Fruit fly (Drosophila melanogaster) whole organism, embryonic: ENCODE results near the gene CG42299.

Experiments used
- Adf1 ChIP-seq: fragments of 200-800 bp; sonication (Bioruptor generic); IDR thresholded peaks from 2 replicates; pipeline ENCODE4 v1.3.6; 2022; ENCODE audit warnings: missing biosample characterization, missing genetic modification characterization
- Asciz ChIP-seq: fragments of 200-800 bp; sonication (Bioruptor generic); optimal IDR thresholded peaks from 2 replicates; lab custom pipeline; 2017; ENCODE audit warnings: missing biosample characterization, mild to moderate bottlenecking, missing genetic modification characterization, missing genetic modification reagents
- CG11504 ChIP-seq: fragments of 200-800 bp; sonication (Bioruptor generic); optimal IDR thresholded peaks from 3 replicates; lab custom pipeline; 2019; ENCODE audit warnings: missing biosample characterization, mild to moderate bottlenecking, missing genetic modification characterization, moderate library complexity
- CG12236 ChIP-seq: fragments of 200-800 bp; sonication (Bioruptor generic); optimal IDR thresholded peaks from 2 replicates; lab custom pipeline; 2016; ENCODE audit warnings: missing biosample characterization, missing genetic modification characterization
- CG12299 ChIP-seq: fragments of 200-800 bp; sonication (Bioruptor generic); optimal IDR thresholded peaks from 2 replicates; lab custom pipeline; 2018; ENCODE audit warnings: missing biosample characterization, mild to moderate bottlenecking, missing genetic modification characterization
- CG12391 ChIP-seq: fragments of 200-800 bp; sonication (Bioruptor generic); optimal IDR thresholded peaks from 3 replicates; lab custom pipeline; 2018; ENCODE audit warnings: missing biosample characterization, mild to moderate bottlenecking, missing genetic modification characterization, moderate library complexity
- CG13123 ChIP-seq: fragments of 200-800 bp; sonication (Bioruptor generic); optimal IDR thresholded peaks from 2 replicates; lab custom pipeline; 2016; ENCODE audit warnings: missing biosample characterization, missing genetic modification characterization
- CG13287 ChIP-seq: fragments of 200-800 bp; sonication (Bioruptor generic); IDR thresholded peaks from 2 replicates; pipeline ENCODE4 v1.3.6; 2022; ENCODE audit warnings: missing biosample characterization, missing genetic modification characterization; ENCODE audit not compliant: partially characterized antibody
- CG15011 ChIP-seq: fragments of 200-800 bp; sonication (Bioruptor generic); optimal IDR thresholded peaks from 3 replicates; lab custom pipeline; 2018; ENCODE audit warnings: missing biosample characterization, mild to moderate bottlenecking, missing genetic modification characterization
- CG15696 ChIP-seq: fragments of 200-800 bp; sonication (Bioruptor generic); optimal IDR thresholded peaks from 2 replicates; lab custom pipeline; 2019; ENCODE audit warnings: missing biosample characterization, mild to moderate bottlenecking, missing genetic modification characterization, moderate library complexity
- CG1602 ChIP-seq: fragments of 200-800 bp; sonication (Bioruptor generic); optimal IDR thresholded peaks from 3 replicates; lab custom pipeline; 2016; ENCODE audit warnings: missing biosample characterization, missing genetic modification characterization
- CG16863 ChIP-seq: fragments of 200-800 bp; sonication (Bioruptor generic); optimal IDR thresholded peaks from 3 replicates; lab custom pipeline; 2016; ENCODE audit warnings: missing biosample characterization, missing genetic modification characterization
- CG31224 ChIP-seq: fragments of 200-800 bp; sonication (Bioruptor generic); IDR thresholded peaks from 2 replicates; pipeline ENCODE4 v1.3.6; 2022; ENCODE audit warnings: missing biosample characterization, missing genetic modification characterization
- CG31388 ChIP-seq: fragments of 200-800 bp; sonication (Bioruptor generic); optimal IDR thresholded peaks from 2 replicates; lab custom pipeline; 2016; ENCODE audit warnings: missing biosample characterization, missing genetic modification characterization
- CG4360 ChIP-seq: fragments of 200-800 bp; sonication (Bioruptor generic); IDR thresholded peaks from 2 replicates; pipeline ENCODE4 v1.3.6; 2022; ENCODE audit warnings: missing biosample characterization, missing genetic modification characterization
- CG6272 ChIP-seq: fragments of 200-800 bp; sonication (Bioruptor generic); IDR thresholded peaks from 2 replicates; pipeline ENCODE4 v1.3.6; 2022; ENCODE audit warnings: missing biosample characterization, missing genetic modification characterization
- CG6689 ChIP-seq: fragments of 200-800 bp; sonication (Bioruptor generic); IDR thresholded peaks from 2 replicates; pipeline ENCODE4 v1.3.6; 2022; ENCODE audit warnings: missing biosample characterization, missing genetic modification characterization
- CG7745 ChIP-seq: fragments of 200-800 bp; sonication (Bioruptor generic); optimal IDR thresholded peaks from 2 replicates; lab custom pipeline; 2018; ENCODE audit warnings: missing biosample characterization, mild to moderate bottlenecking, missing genetic modification characterization, moderate library complexity
- CG9609 ChIP-seq: fragments of 200-800 bp; sonication (Bioruptor generic); optimal IDR thresholded peaks from 3 replicates; lab custom pipeline; 2016; ENCODE audit warnings: missing biosample characterization, missing genetic modification characterization
- CG9932 ChIP-seq: fragments of 200-800 bp; sonication (Bioruptor generic); IDR thresholded peaks from 2 replicates; pipeline ENCODE4 v1.3.6; 2022; ENCODE audit warnings: missing biosample characterization, missing genetic modification characterization
- CTCF ChIP-seq: fragments of 200-800 bp; sonication (Bioruptor generic); optimal IDR thresholded peaks from 2 replicates; lab custom pipeline; 2017; ENCODE audit warnings: missing biosample characterization, mild to moderate bottlenecking, missing genetic modification characterization, moderate library complexity
- Dfd ChIP-seq, 2 experiments: fragments of >200 bp; optimal IDR thresholded peaks; 2 replicates each; lab custom pipeline; 2017; ENCODE audit warnings: missing biosample characterization in 2 of 2, missing genetic modification characterization in 2 of 2
- Doc3 ChIP-seq: fragments of 200-800 bp; sonication (Bioruptor generic); IDR thresholded peaks from 3 replicates; pipeline ENCODE4 v1.3.6; 2022; ENCODE audit warnings: missing biosample characterization, missing genetic modification characterization; ENCODE audit not compliant: partially characterized antibody
- Eip74EF ChIP-seq, 2 experiments: fragments of 200-800 bp in 1 of 2; fragments of >200 bp in 1 of 2; sonication (Bioruptor generic) in 1 of 2; optimal IDR thresholded peaks; 2 replicates each; lab custom pipeline; 2017 to 2019; ENCODE audit warnings: missing biosample characterization in 2 of 2, missing genetic modification characterization in 2 of 2, mild to moderate bottlenecking in 1 of 2, moderate library complexity in 1 of 2
- HLH3B ChIP-seq: fragments of 200-800 bp; sonication (Bioruptor generic); IDR thresholded peaks from 2 replicates; pipeline ENCODE4 v1.3.6; 2022; ENCODE audit warnings: missing biosample characterization, missing genetic modification characterization
- Hr78 ChIP-seq, 2 experiments: fragments of 200-800 bp in 1 of 2; fragments of >200 bp in 1 of 2; sonication (Bioruptor generic) in 1 of 2; optimal IDR thresholded peaks; 2 replicates each; lab custom pipeline; 2017 to 2019; ENCODE audit warnings: missing biosample characterization in 2 of 2, missing genetic modification characterization in 2 of 2, mild to moderate bottlenecking in 1 of 2, moderate library complexity in 1 of 2
- Kr ChIP-seq: fragments of 200-800 bp; sonication (Bioruptor generic); optimal IDR thresholded peaks from 2 replicates; lab custom pipeline; 2017; ENCODE audit warnings: missing biosample characterization, mild to moderate bottlenecking, missing genetic modification characterization
- Max ChIP-seq: fragments of 200-800 bp; sonication (Bioruptor generic); optimal IDR thresholded peaks from 2 replicates; lab custom pipeline; 2016; ENCODE audit warnings: missing biosample characterization, mild to moderate bottlenecking, missing genetic modification characterization
- NFAT ChIP-seq: fragments of 200-800 bp; sonication (Bioruptor generic); IDR thresholded peaks from 2 replicates; pipeline ENCODE4 v1.3.6; 2022; ENCODE audit warnings: missing biosample characterization, missing genetic modification characterization
- NK7.1 ChIP-seq: fragments of 200-800 bp; sonication (Bioruptor generic); optimal IDR thresholded peaks from 3 replicates; lab custom pipeline; 2016; ENCODE audit warnings: missing biosample characterization, missing genetic modification characterization
- Neu2 ChIP-seq: fragments of 200-800 bp; sonication (Bioruptor generic); optimal IDR thresholded peaks from 3 replicates; lab custom pipeline; 2016; ENCODE audit warnings: missing biosample characterization, missing genetic modification characterization, borderline replicate concordance
- Nf-YC ChIP-seq: fragments of 200-800 bp; optimal IDR thresholded peaks from 3 replicates; lab custom pipeline; 2019; ENCODE audit warnings: missing biosample characterization, mild to moderate bottlenecking, missing genetic modification characterization, moderate library complexity
- Ravus ChIP-seq: fragments of 200-800 bp; sonication (Bioruptor generic); IDR thresholded peaks from 2 replicates; pipeline ENCODE4 v1.3.6; 2022; ENCODE audit warnings: missing biosample characterization, missing genetic modification characterization
- Sry-δ ChIP-seq: fragments of 200-800 bp; sonication (Bioruptor generic); optimal IDR thresholded peaks from 2 replicates; lab custom pipeline; 2016; ENCODE audit warnings: missing biosample characterization, missing genetic modification characterization
- Vsx1 ChIP-seq: fragments of 200-800 bp; sonication (Bioruptor generic); optimal IDR thresholded peaks from 2 replicates; lab custom pipeline; 2017; ENCODE audit warnings: missing biosample characterization, mild to moderate bottlenecking, missing genetic modification characterization, missing genetic modification reagents
- Xrp1 ChIP-seq: fragments of 200-800 bp; sonication (Bioruptor generic); IDR thresholded peaks from 2 replicates; pipeline ENCODE4 v1.3.6; 2022; ENCODE audit warnings: missing biosample characterization, missing genetic modification characterization
- ap ChIP-seq: fragments of 200-800 bp; sonication (Bioruptor generic); IDR thresholded peaks from 2 replicates; pipeline ENCODE4 v1.3.6; 2022; ENCODE audit warnings: missing biosample characterization, missing genetic modification characterization
- ci ChIP-seq: fragments of 200-800 bp; sonication (Bioruptor generic); IDR thresholded peaks from 3 replicates; pipeline ENCODE4 v1.3.6; 2022; ENCODE audit warnings: missing biosample characterization, missing genetic modification characterization
- corto ChIP-seq: fragments of 200-800 bp; sonication (Bioruptor generic); optimal IDR thresholded peaks from 2 replicates; lab custom pipeline; 2016; ENCODE audit warnings: missing biosample characterization, mild to moderate bottlenecking, missing genetic modification characterization, moderate library complexity
- danr ChIP-seq: fragments of 200-800 bp; sonication (Bioruptor generic); IDR thresholded peaks from 2 replicates; pipeline ENCODE4 v1.3.6; 2022; ENCODE audit warnings: missing biosample characterization, missing genetic modification characterization
- gt ChIP-seq: fragments of 200-800 bp; sonication (Bioruptor generic); IDR thresholded peaks from 2 replicates; pipeline ENCODE4 v1.3.6; 2022; ENCODE audit warnings: missing biosample characterization, missing genetic modification characterization
- h ChIP-seq: fragments of >200 bp; optimal IDR thresholded peaks from 2 replicates; lab custom pipeline; 2017
- kni ChIP-seq: fragments of 200-800 bp; sonication (Bioruptor generic); optimal IDR thresholded peaks from 3 replicates; lab custom pipeline; 2017; ENCODE audit warnings: mild to moderate bottlenecking, missing biosample characterization, missing genetic modification reagents, missing genetic modification characterization
- nom ChIP-seq: fragments of 200-800 bp; sonication (Bioruptor generic); optimal IDR thresholded peaks from 2 replicates; lab custom pipeline; 2017; ENCODE audit warnings: missing biosample characterization, missing genetic modification characterization, mild to moderate bottlenecking, moderate library complexity, missing genetic modification reagents
- onecut ChIP-seq: fragments of 200-800 bp; sonication (Bioruptor generic); IDR thresholded peaks from 2 replicates; pipeline ENCODE4 v1.3.6; 2022; ENCODE audit warnings: missing biosample characterization, missing genetic modification characterization
- pros ChIP-seq: fragments of 200-800 bp; sonication (Bioruptor generic); optimal IDR thresholded peaks from 3 replicates; lab custom pipeline; 2019; ENCODE audit warnings: missing biosample characterization, mild to moderate bottlenecking, missing genetic modification characterization, moderate library complexity
- ro ChIP-seq: fragments of 200-800 bp; sonication (Bioruptor generic); IDR thresholded peaks from 2 replicates; pipeline ENCODE4 v1.3.6; 2022; ENCODE audit warnings: missing biosample characterization, missing genetic modification characterization
- sna ChIP-seq: fragments of 200-800 bp; sonication (Bioruptor generic); IDR thresholded peaks from 2 replicates; pipeline ENCODE4 v1.3.6; 2022; ENCODE audit warnings: missing biosample characterization, missing genetic modification characterization; ENCODE audit not compliant: partially characterized antibody
- stwl ChIP-seq: fragments of 200-800 bp; sonication (Bioruptor generic); optimal IDR thresholded peaks from 3 replicates; lab custom pipeline; 2018; ENCODE audit warnings: missing biosample characterization, mild to moderate bottlenecking, missing genetic modification characterization, moderate library complexity
- tap ChIP-seq: fragments of 200-800 bp; optimal IDR thresholded peaks from 3 replicates; lab custom pipeline; 2019; ENCODE audit warnings: missing biosample characterization, mild to moderate bottlenecking, missing genetic modification characterization, moderate library complexity
- toy ChIP-seq: fragments of 200-800 bp; sonication (Bioruptor generic); IDR thresholded peaks from 2 replicates; pipeline ENCODE4 v1.3.6; 2022; ENCODE audit warnings: missing biosample characterization, missing genetic modification characterization
- z ChIP-seq: fragments of 200-800 bp; sonication (Bioruptor generic); IDR thresholded peaks from 3 replicates; pipeline ENCODE4 v1.3.6; 2022; ENCODE audit warnings: missing biosample characterization, missing genetic modification characterization
- zfh1 ChIP-seq: fragments of 200-800 bp; sonication (Bioruptor generic); IDR thresholded peaks from 3 replicates; pipeline ENCODE4 v1.3.6; 2022; ENCODE audit warnings: missing biosample characterization, missing genetic modification characterization

The CG42299 gene

DNA sequence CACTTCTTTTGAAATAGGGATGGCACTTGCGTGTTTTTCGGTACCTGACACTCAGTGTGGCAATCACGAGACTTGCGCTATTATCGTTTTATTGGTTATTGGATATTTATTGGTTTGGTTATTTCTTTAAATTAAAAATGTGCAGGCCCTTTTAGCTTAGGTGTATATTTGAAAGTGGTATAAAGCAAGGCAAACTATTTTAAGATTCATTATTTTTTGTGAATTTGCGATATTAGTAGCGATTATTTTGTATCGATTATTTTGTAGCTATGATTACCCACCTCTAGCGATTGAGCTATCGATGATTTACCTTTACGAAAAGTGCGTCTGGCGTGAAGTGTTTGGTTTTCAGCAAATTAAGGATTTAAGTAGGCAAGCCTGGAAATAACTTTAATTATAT, 7.4 kb upstream of the CG42299 start, which contains the start of the genes CG9215 and CG8097 (continued):
- TF ChIP-seq Dfd (GFP tag; optimal IDR thresholded peaks at IDR 0.05; lab: Kevin White, UChicago) (no peak), CG12391 (peak; percentile 48), CG12236 (GFP tag; lab: Kevin White, UChicago) (no peak), ap (GFP tag; lab: Robert Waterston, UW) (no peak), CG9932 (GFP tag; lab: Robert Waterston, UW) (peak; percentile 71), CG31224 (GFP tag; lab: Robert Waterston, UW) (no peak), Ravus (GFP tag; lab: Robert Waterston, UW) (no peak), CG11504 (no peak), CG13287 (GFP tag; lab: Robert Waterston, UW) (peak; percentile 96), toy (GFP tag; lab: Robert Waterston, UW) (no peak), h (no peak), zfh1 (GFP tag; lab: Robert Waterston, UW) (no peak), CTCF (peak; percentile 26), Xrp1 (GFP tag; lab: Robert Waterston, UW) (peak; percentile 21; the same call in 1 of the 2 replicates), CG13123 (no peak), ci (GFP tag; lab: Robert Waterston, UW) (no peak), Sry-δ (peak; percentile 98), CG6272 (GFP tag; lab: Robert Waterston, UW) (peak; percentile 31), CG15696 (tag; lab: Kevin White, UChicago) (peak; percentile 33), CG4360 (GFP tag; lab: Robert Waterston, UW) (no peak), CG31388 (GFP tag; lab: Kevin White, UChicago) (no peak), corto (GFP tag; lab: Kevin White, UChicago) (no peak), pros (GFP tag; lab: Kevin White, UChicago) (no peak), NK7.1 (GFP tag; lab: Kevin White, UChicago) (no peak), Kr (GFP tag; lab: Kevin White, UChicago) (no peak), ro (GFP tag; lab: Robert Waterston, UW) (no peak), tap (tag; lab: Kevin White, UChicago) (no peak), stwl (tag; lab: Kevin White, UChicago) (peak; percentile 62), sna (GFP tag; lab: Robert Waterston, UW) (peak; percentile 96), CG7745 (no peak), Hr78 (GFP tag; optimal IDR thresholded peaks at IDR 0.05; lab: Kevin White, UChicago) (no peak), z (GFP tag; lab: Robert Waterston, UW) (no peak), Nf-YC (peak; percentile 53), nom (GFP tag; lab: Kevin White, UChicago) (no peak), kni (GFP tag; lab: Kevin White, UChicago) (no peak), CG6689 (GFP tag; lab: Robert Waterston, UW) (no peak), onecut (GFP tag; lab: Robert Waterston, UW) (no peak), Max (GFP tag; lab: Kevin White, UChicago) (peak; percentile 53), gt (no peak), Eip74EF (GFP tag; optimal IDR thresholded peaks at IDR 0.05; lab: Kevin White, UChicago) (no peak), CG16863 (GFP tag; lab: Kevin White, UChicago) (peak; percentile 29), Vsx1 (GFP tag; lab: Kevin White, UChicago) (no peak), NFAT (GFP tag; lab: Robert Waterston, UW) (no peak), Asciz (GFP tag; lab: Kevin White, UChicago) (no peak), CG1602 (GFP tag; lab: Kevin White, UChicago) (no peak), danr (GFP tag; lab: Robert Waterston, UW) (no peak), Doc3 (GFP tag; lab: Robert Waterston, UW) (peak; percentile 97), HLH3B (GFP tag; lab: Robert Waterston, UW) (no peak), Neu2 (no peak), CG15011 (GFP tag; lab: Kevin White, UChicago) (no peak), Adf1 (GFP tag; lab: Robert Waterston, UW) (no peak), CG9609 (GFP tag; lab: Kevin White, UChicago) (no peak), CG12299 (tag; lab: Kevin White, UChicago) (no peak)
